Worm (Caenorhabditis elegans) whole organism, late embryonic: ENCODE data around the gene R12B2.8.
A peak's percentile ranks its signal among the peaks of the same experiment; 100 is the strongest.

ENCODE experiments used
- dmd-4 ChIP-seq: sonication (generic microtip); optimal IDR thresholded peaks from 2 replicates; lab custom pipeline; 2016; ENCODE audit warnings: borderline replicate concordance, missing genetic modification characterization, missing compliant biosample characterization
- ets-4 ChIP-seq: sonication (generic microtip); optimal IDR thresholded peaks from 2 replicates; lab custom pipeline; 2016; ENCODE audit warnings: missing genetic modification characterization, missing compliant biosample characterization
- fax-1 ChIP-seq: sonication (generic microtip); optimal IDR thresholded peaks from 2 replicates; lab custom pipeline; 2016; ENCODE audit warnings: missing genotype, missing genetic modification characterization, missing compliant biosample characterization
- hlh-30 ChIP-seq: sonication (generic microtip); optimal IDR thresholded peaks from 2 replicates; lab custom pipeline; 2017; ENCODE audit warnings: antibody characterized with exemption, missing genetic modification characterization, missing compliant biosample characterization; ENCODE audit not compliant: insufficient read depth
- nhr-11 ChIP-seq: fragments of 150-350 bp; optimal IDR thresholded peaks from 2 replicates; lab custom pipeline; 2014; ENCODE audit warnings: missing biosample characterization, missing genetic modification characterization
- pag-3 ChIP-seq: sonication (generic microtip); optimal IDR thresholded peaks from 2 replicates; lab custom pipeline; 2016; ENCODE audit warnings: missing compliant biosample characterization, missing genetic modification characterization, borderline replicate concordance
- pha-4 ChIP-seq: fragments of 150-350 bp; optimal IDR thresholded peaks from 2 replicates; lab custom pipeline; 2018; ENCODE audit warnings: missing biosample characterization, missing genetic modification reagents, missing genetic modification characterization
- pros-1 ChIP-seq: fragments of 150-350 bp; optimal IDR thresholded peaks from 2 replicates; lab custom pipeline; 2014; ENCODE audit warnings: missing biosample characterization, missing genetic modification reagents, missing genetic modification characterization
- ref-2 ChIP-seq: sonication (generic microtip); optimal IDR thresholded peaks from 2 replicates; lab custom pipeline; 2016; ENCODE audit warnings: missing genetic modification characterization, missing compliant biosample characterization
- rnt-1 ChIP-seq: sonication (generic microtip); optimal IDR thresholded peaks from 2 replicates; lab custom pipeline; 2016; ENCODE audit warnings: missing genetic modification characterization, missing compliant biosample characterization
- ztf-16 ChIP-seq: sonication (generic microtip); optimal IDR thresholded peaks from 2 replicates; lab custom pipeline; 2017; ENCODE audit warnings: missing genetic modification characterization, missing compliant biosample characterization

ce11 chrIII:5842920-5843319 is 19.2 kb downstream of the R12B2.8 start:
- TF ChIP-seq ztf-16 (tag; lab: Kevin White, UChicago) (no peak), nhr-11 (no peak), pros-1 (tag; lab: Kevin White, UChicago) (no peak), dmd-4 (no peak), ref-2 (no peak), pha-4 (tag; lab: Kevin White, UChicago) (no peak), ets-4 (tag; lab: Kevin White, UChicago) (peak; percentile 53), pag-3 (no peak), rnt-1 (tag; lab: Kevin White, UChicago) (no peak), hlh-30 (tag; lab: Kevin White, UChicago) (no peak), fax-1 (tag; lab: Kevin White, UChicago) (no peak)
